Worm (Caenorhabditis elegans) whole organism, L3 larva: Measurements from ENCODE around the gene srsx-27.

Source experiments
- skn-1 ChIP-seq: fragments of 150-350 bp; optimal IDR thresholded peaks from 2 replicates; lab custom pipeline; 2014; ENCODE audit warnings: missing biosample characterization, missing genetic modification characterization
- snpc-4 ChIP-seq: fragments of 150-350 bp; optimal IDR thresholded peaks from 2 replicates; lab custom pipeline; 2014; ENCODE audit warnings: missing biosample characterization, missing genetic modification characterization
- unc-62 ChIP-seq: fragments of 150-350 bp; sonication (generic microtip); optimal IDR thresholded peaks from 4 replicates; lab custom pipeline; 2014; ENCODE audit warnings: missing biosample characterization, missing genetic modification reagents, missing genetic modification characterization

DNA sequence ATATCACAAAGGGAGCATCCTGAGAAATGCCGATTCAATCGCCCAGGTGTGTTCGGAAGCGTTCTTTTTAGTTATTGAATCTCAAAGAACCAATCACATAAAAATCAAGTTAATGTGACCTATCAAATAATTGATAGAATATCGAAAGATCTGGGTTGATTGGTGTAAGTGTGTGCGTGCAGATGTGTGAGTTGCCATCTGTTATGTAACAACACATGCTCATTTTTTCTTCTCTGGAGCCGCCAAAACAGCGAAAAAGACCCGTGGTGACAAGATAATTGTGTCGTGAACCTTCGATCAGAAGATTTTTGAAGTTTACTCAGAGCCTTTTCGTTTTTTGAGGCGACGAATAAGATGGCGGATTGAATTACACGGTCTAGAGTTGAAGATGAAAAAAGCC is 3.0 kb upstream of the srsx-27 start:
- TF ChIP-seq snpc-4 (tag; lab: Kevin White, UChicago) (no peak), skn-1 (tag; lab: Kevin White, UChicago) (no peak), unc-62 (no peak)
